Fruit fly (Drosophila melanogaster) whole organism, prepupa: ENCODE measurements around the gene Pten.

ENCODE experiments used
- Blimp-1 ChIP-seq: fragments of 200-800 bp; sonication (Bioruptor generic); optimal IDR thresholded peaks from 3 replicates; lab custom pipeline; 2017; ENCODE audit warnings: missing biosample characterization, missing genetic modification characterization, mild to moderate bottlenecking, moderate library complexity, missing genetic modification reagents
- CG10631 ChIP-seq: fragments of 200-800 bp; sonication (Bioruptor generic); optimal IDR thresholded peaks from 2 replicates; lab custom pipeline; 2016; ENCODE audit warnings: missing biosample characterization, missing genetic modification characterization
- CG10669 ChIP-seq: fragments of 200-800 bp; sonication (Bioruptor generic); optimal IDR thresholded peaks from 3 replicates; lab custom pipeline; 2018; ENCODE audit warnings: missing biosample characterization, mild to moderate bottlenecking, missing genetic modification characterization, moderate library complexity
- CG11294 ChIP-seq: fragments of 200-800 bp; sonication (Bioruptor generic); IDR thresholded peaks from 2 replicates; pipeline ENCODE4 v1.3.6; 2022; ENCODE audit warnings: missing biosample characterization, missing genetic modification characterization
- CG11762 ChIP-seq: fragments of 200-800 bp; sonication (Bioruptor generic); optimal IDR thresholded peaks from 3 replicates; lab custom pipeline; 2016; ENCODE audit warnings: missing biosample characterization, missing genetic modification characterization; ENCODE audit not compliant: insufficient read depth
- CG11902 ChIP-seq: fragments of 200-800 bp; sonication (Bioruptor generic); optimal IDR thresholded peaks from 3 replicates; lab custom pipeline; 2016; ENCODE audit warnings: missing biosample characterization, missing genetic modification characterization
- CG15336 ChIP-seq: fragments of 200-800 bp; sonication (Bioruptor generic); IDR thresholded peaks from 2 replicates; pipeline ENCODE4 v1.3.6; 2022; ENCODE audit warnings: missing biosample characterization, missing genetic modification characterization
- CG1621 ChIP-seq: fragments of 200-800 bp; sonication (Bioruptor generic); optimal IDR thresholded peaks from 3 replicates; lab custom pipeline; 2018; ENCODE audit warnings: missing biosample characterization, mild to moderate bottlenecking, missing genetic modification characterization
- CG16779 ChIP-seq: fragments of 200-800 bp; sonication (Bioruptor generic); optimal IDR thresholded peaks from 3 replicates; lab custom pipeline; 2017; ENCODE audit warnings: missing biosample characterization, mild to moderate bottlenecking, missing genetic modification characterization
- CG3032 ChIP-seq: fragments of 200-800 bp; optimal IDR thresholded peaks from 2 replicates; lab custom pipeline; 2019; ENCODE audit warnings: missing biosample characterization, mild to moderate bottlenecking, missing genetic modification characterization, moderate library complexity
- CG31627 ChIP-seq: fragments of 200-800 bp; sonication (Bioruptor generic); optimal IDR thresholded peaks from 3 replicates; lab custom pipeline; 2016; ENCODE audit warnings: missing biosample characterization, missing genetic modification characterization
- CG32006 ChIP-seq: fragments of 200-800 bp; sonication (Bioruptor generic); optimal IDR thresholded peaks from 3 replicates; lab custom pipeline; 2017; ENCODE audit warnings: missing biosample characterization, mild to moderate bottlenecking, missing genetic modification characterization
- CG34406 ChIP-seq: fragments of 200-800 bp; sonication (Bioruptor generic); optimal IDR thresholded peaks from 3 replicates; lab custom pipeline; 2016; ENCODE audit warnings: missing biosample characterization, missing genetic modification characterization
- CG3919 ChIP-seq: fragments of 200-800 bp; sonication (Bioruptor generic); optimal IDR thresholded peaks from 3 replicates; lab custom pipeline; 2016; ENCODE audit warnings: missing biosample characterization, missing genetic modification characterization
- CG4318 ChIP-seq: fragments of 200-800 bp; sonication (Bioruptor generic); optimal IDR thresholded peaks from 3 replicates; lab custom pipeline; 2017; ENCODE audit warnings: missing biosample characterization, mild to moderate bottlenecking, missing genetic modification characterization
- CG6276 ChIP-seq: fragments of 200-800 bp; sonication (Bioruptor generic); optimal IDR thresholded peaks from 2 replicates; lab custom pipeline; 2017; ENCODE audit warnings: missing biosample characterization, mild to moderate bottlenecking, missing genetic modification characterization
- CG6792 ChIP-seq: fragments of 200-800 bp; sonication (Bioruptor generic); optimal IDR thresholded peaks from 3 replicates; lab custom pipeline; 2016; ENCODE audit warnings: missing biosample characterization, missing genetic modification characterization
- CG6854 ChIP-seq: fragments of 200-800 bp; sonication (Bioruptor generic); optimal IDR thresholded peaks from 2 replicates; lab custom pipeline; 2017; ENCODE audit warnings: missing biosample characterization, mild to moderate bottlenecking, missing genetic modification characterization
- CG7368 ChIP-seq: fragments of 200-800 bp; sonication (Bioruptor generic); optimal IDR thresholded peaks from 3 replicates; lab custom pipeline; 2016; ENCODE audit warnings: missing biosample characterization, missing genetic modification characterization
- CG8119 ChIP-seq: fragments of 200-800 bp; sonication (Bioruptor generic); IDR thresholded peaks from 3 replicates; pipeline ENCODE4 v1.3.6; 2022; ENCODE audit warnings: missing biosample characterization, missing genetic modification characterization
- CG8319 ChIP-seq: fragments of 200-800 bp; sonication (Bioruptor generic); optimal IDR thresholded peaks from 3 replicates; lab custom pipeline; 2016; ENCODE audit warnings: missing biosample characterization, missing genetic modification characterization
- CG8632 ChIP-seq: fragments of 200-800 bp; sonication (Bioruptor generic); optimal IDR thresholded peaks from 3 replicates; lab custom pipeline; 2016; ENCODE audit warnings: missing biosample characterization, missing genetic modification characterization
- CG9139 ChIP-seq: fragments of 200-800 bp; sonication (Bioruptor generic); optimal IDR thresholded peaks from 3 replicates; lab custom pipeline; 2017; ENCODE audit warnings: missing biosample characterization, mild to moderate bottlenecking, missing genetic modification characterization
- Eip75B ChIP-seq: fragments of 200-800 bp; sonication (Bioruptor generic); optimal IDR thresholded peaks from 3 replicates; lab custom pipeline; 2016; ENCODE audit warnings: missing biosample characterization, missing genetic modification characterization
- Eip78C ChIP-seq: fragments of 200-800 bp; sonication (Bioruptor generic); peaks from one replicate; lab custom pipeline; 2016; ENCODE audit warnings: missing biosample characterization, missing genetic modification characterization
- Eip93F ChIP-seq: fragments of 200-800 bp; sonication (Bioruptor generic); optimal IDR thresholded peaks from 2 replicates; lab custom pipeline; 2016; ENCODE audit warnings: missing biosample characterization, mild to moderate bottlenecking, missing genetic modification characterization
- Ets21C ChIP-seq: fragments of 200-800 bp; sonication (Bioruptor generic); optimal IDR thresholded peaks from 3 replicates; lab custom pipeline; 2016; ENCODE audit warnings: missing biosample characterization, missing genetic modification characterization
- Ets96B ChIP-seq: fragments of 200-800 bp; optimal IDR thresholded peaks from 2 replicates; lab custom pipeline; 2019; ENCODE audit warnings: missing biosample characterization, mild to moderate bottlenecking, missing genetic modification characterization, moderate library complexity
- Hr39 ChIP-seq: fragments of 200-800 bp; sonication (Bioruptor generic); optimal IDR thresholded peaks from 2 replicates; lab custom pipeline; 2016; ENCODE audit warnings: missing biosample characterization, missing genetic modification characterization
- Lpt ChIP-seq: fragments of 200-800 bp; sonication (Bioruptor generic); optimal IDR thresholded peaks from 3 replicates; lab custom pipeline; 2016; ENCODE audit warnings: missing biosample characterization, missing genetic modification characterization
- OdsH ChIP-seq: fragments of 200-800 bp; sonication (Bioruptor generic); optimal IDR thresholded peaks from 3 replicates; lab custom pipeline; 2016; ENCODE audit warnings: missing biosample characterization, missing genetic modification characterization
- Smox ChIP-seq: fragments of 200-800 bp; sonication (Bioruptor generic); optimal IDR thresholded peaks from 3 replicates; lab custom pipeline; 2016; ENCODE audit warnings: missing biosample characterization, missing genetic modification characterization
- Sox102F ChIP-seq: fragments of 200-800 bp; sonication (Bioruptor generic); optimal IDR thresholded peaks from 2 replicates; lab custom pipeline; 2016; ENCODE audit warnings: missing biosample characterization, mild to moderate bottlenecking, missing genetic modification characterization
- Sox14 ChIP-seq: fragments of 200-800 bp; sonication (Bioruptor generic); optimal IDR thresholded peaks from 3 replicates; lab custom pipeline; 2016; ENCODE audit warnings: missing biosample characterization, missing genetic modification characterization
- Sox15 ChIP-seq: fragments of 200-800 bp; sonication (Bioruptor generic); optimal IDR thresholded peaks from 3 replicates; lab custom pipeline; 2016; ENCODE audit warnings: missing biosample characterization, missing genetic modification characterization
- achi ChIP-seq: fragments of 200-800 bp; sonication (Bioruptor generic); optimal IDR thresholded peaks from 3 replicates; lab custom pipeline; 2016; ENCODE audit warnings: missing biosample characterization, missing genetic modification characterization
- acj6 ChIP-seq: fragments of 200-800 bp; sonication (Bioruptor generic); optimal IDR thresholded peaks from 3 replicates; lab custom pipeline; 2016; ENCODE audit warnings: missing biosample characterization, missing genetic modification characterization
- cyc ChIP-seq: fragments of 200-800 bp; sonication (Bioruptor generic); optimal IDR thresholded peaks from 3 replicates; lab custom pipeline; 2016; ENCODE audit warnings: missing biosample characterization, missing genetic modification characterization
- dac ChIP-seq: fragments of 200-800 bp; sonication (Bioruptor generic); optimal IDR thresholded peaks from 2 replicates; lab custom pipeline; 2017; ENCODE audit warnings: missing biosample characterization, mild to moderate bottlenecking, missing genetic modification characterization
- dsx ChIP-seq: fragments of 200-800 bp; optimal IDR thresholded peaks from 3 replicates; lab custom pipeline; 2019; ENCODE audit warnings: missing biosample characterization, mild to moderate bottlenecking, missing genetic modification characterization, moderate library complexity; ENCODE audit not compliant: poor library complexity, severe bottlenecking
- eg ChIP-seq: fragments of 200-800 bp; sonication (Bioruptor generic); IDR thresholded peaks from 3 replicates; pipeline ENCODE4 v1.3.6; 2022; ENCODE audit warnings: missing biosample characterization, missing genetic modification characterization
- fd59A ChIP-seq: fragments of 200-800 bp; sonication (Bioruptor generic); optimal IDR thresholded peaks from 2 replicates; lab custom pipeline; 2017; ENCODE audit warnings: missing biosample characterization, mild to moderate bottlenecking, missing genetic modification characterization, missing genetic modification reagents
- fd85E ChIP-seq: fragments of 200-800 bp; sonication (Bioruptor generic); optimal IDR thresholded peaks from 3 replicates; lab custom pipeline; 2016; ENCODE audit warnings: missing biosample characterization, missing genetic modification characterization
- fkh ChIP-seq: fragments of 200-800 bp; sonication (Bioruptor generic); optimal IDR thresholded peaks from 3 replicates; lab custom pipeline; 2017; ENCODE audit warnings: missing biosample characterization, mild to moderate bottlenecking, missing genetic modification characterization, moderate library complexity
- lz ChIP-seq: fragments of 200-800 bp; sonication (Bioruptor generic); optimal IDR thresholded peaks from 3 replicates; lab custom pipeline; 2016; ENCODE audit warnings: missing biosample characterization, missing genetic modification characterization
- net ChIP-seq: fragments of 200-800 bp; sonication (Bioruptor generic); optimal IDR thresholded peaks from 3 replicates; lab custom pipeline; 2016; ENCODE audit warnings: missing biosample characterization, missing genetic modification characterization
- pdm3 ChIP-seq: fragments of 200-800 bp; sonication (Bioruptor generic); optimal IDR thresholded peaks from 3 replicates; lab custom pipeline; 2016; ENCODE audit warnings: missing biosample characterization, missing genetic modification characterization
- salr ChIP-seq, 2 experiments: fragments of 200-800 bp; sonication (Bioruptor generic); optimal IDR thresholded peaks; 3 replicates each; lab custom pipeline; 2016 to 2018; ENCODE audit warnings: missing biosample characterization in 2 of 2, missing genetic modification characterization in 2 of 2, mild to moderate bottlenecking in 1 of 2
- spab ChIP-seq: fragments of 200-800 bp; sonication (Bioruptor generic); optimal IDR thresholded peaks from 2 replicates; lab custom pipeline; 2017; ENCODE audit warnings: missing biosample characterization, mild to moderate bottlenecking, missing genetic modification characterization, missing genetic modification reagents
- ss ChIP-seq, 2 experiments: fragments of 200-800 bp; sonication (Bioruptor generic); optimal IDR thresholded peaks; 2 replicates in 1 of 2; 3 replicates in 1 of 2; lab custom pipeline; 2017 to 2018; ENCODE audit warnings: mild to moderate bottlenecking in 2 of 2, missing biosample characterization in 2 of 2, missing genetic modification characterization in 2 of 2, moderate library complexity in 1 of 2
- topi ChIP-seq: fragments of 200-800 bp; sonication (Bioruptor generic); optimal IDR thresholded peaks from 3 replicates; lab custom pipeline; 2016; ENCODE audit warnings: missing biosample characterization, missing genetic modification characterization
- vri ChIP-seq: fragments of 200-800 bp; sonication (Bioruptor generic); optimal IDR thresholded peaks from 3 replicates; lab custom pipeline; 2016; ENCODE audit warnings: missing biosample characterization, mild to moderate bottlenecking, missing genetic modification characterization

The Pten gene

dm6 chr2L:10231092-10231494 is 29.8 kb downstream of the Pten start:
- TF ChIP-seq CG34406 (GFP tag; lab: Kevin White, UChicago), result peak; percentile 36
- peak; percentile 42 for TF ChIP-seq achi (GFP tag; lab: Kevin White, UChicago)
- TF ChIP-seq topi, result peak; percentile 61
- TF ChIP-seq vri (GFP tag; lab: Kevin White, UChicago), result peak; percentile 4
- TF ChIP-seq dac (GFP tag; lab: Kevin White, UChicago), result peak; percentile 24
- peak; percentile 61 for TF ChIP-seq Sox14
- TF ChIP-seq Eip78C (GFP tag; lab: Kevin White, UChicago), result peak; percentile 84
- no peak for TF ChIP-seq Blimp-1 (GFP tag; lab: Kevin White, UChicago)
- TF ChIP-seq CG10631 (GFP tag; lab: Kevin White, UChicago), result peak; percentile 52
- peak; percentile 38 for TF ChIP-seq CG3032
- TF ChIP-seq CG8632 (GFP tag; lab: Kevin White, UChicago), result peak; percentile 29
- no peak for TF ChIP-seq CG6276
- TF ChIP-seq eg (GFP tag; lab: Robert Waterston, UW), result no peak
- no peak for TF ChIP-seq pdm3 (GFP tag; lab: Kevin White, UChicago)
- TF ChIP-seq acj6 (GFP tag; lab: Kevin White, UChicago), result peak; percentile 43
- TF ChIP-seq Ets21C (GFP tag; lab: Kevin White, UChicago), result no peak
- peak; percentile 51; the same call in 2 of the 3 replicates for TF ChIP-seq CG8119 (GFP tag; lab: Robert Waterston, UW)
- no peak for TF ChIP-seq CG4318 (GFP tag; lab: Kevin White, UChicago)
- no peak for TF ChIP-seq net (GFP tag; lab: Kevin White, UChicago)
- peak; percentile 4 for TF ChIP-seq CG8319
- TF ChIP-seq CG1621, result no peak
- TF ChIP-seq ss (GFP tag; optimal IDR thresholded peaks at IDR 0.05; lab: Kevin White, UChicago), result peak in 1 of 2 experiments; percentile 27
- TF ChIP-seq dsx (GFP tag; lab: Kevin White, UChicago), result peak; percentile 17
- TF ChIP-seq lz (GFP tag; lab: Kevin White, UChicago), result no peak
- TF ChIP-seq Sox15 (GFP tag; lab: Kevin White, UChicago), result peak; percentile 2
- TF ChIP-seq cyc (GFP tag; lab: Kevin White, UChicago), result peak; percentile 0
- TF ChIP-seq CG16779 (tag; lab: Kevin White, UChicago), result no peak
- no peak for TF ChIP-seq fd59A
- peak; percentile 45 for TF ChIP-seq Sox102F
- TF ChIP-seq CG6792 (GFP tag; lab: Kevin White, UChicago), result peak; percentile 32
- TF ChIP-seq fd85E (GFP tag; lab: Kevin White, UChicago), result no peak
- TF ChIP-seq Hr39, result no peak
- peak; percentile 49; the same call in 1 of the 2 replicates for TF ChIP-seq CG15336
- TF ChIP-seq CG7368 (GFP tag; lab: Kevin White, UChicago), result no peak
- no peak for TF ChIP-seq CG11902
- no peak for TF ChIP-seq CG9139 (GFP tag; lab: Kevin White, UChicago)
- TF ChIP-seq Lpt (GFP tag; lab: Kevin White, UChicago), result peak; percentile 31
- no peak for TF ChIP-seq Eip93F (GFP tag; lab: Kevin White, UChicago)
- no peak for TF ChIP-seq salr (GFP tag; optimal IDR thresholded peaks at IDR 0.05; lab: Kevin White, UChicago)
- TF ChIP-seq CG31627 (GFP tag; lab: Kevin White, UChicago), result peak; percentile 32
- peak; percentile 57 for TF ChIP-seq OdsH (GFP tag; lab: Kevin White, UChicago)
- peak; percentile 58 for TF ChIP-seq Eip75B (GFP tag; lab: Kevin White, UChicago)
- TF ChIP-seq CG10669 (GFP tag; lab: Kevin White, UChicago), result peak; percentile 51
- TF ChIP-seq spab (GFP tag; lab: Kevin White, UChicago), result no peak
- TF ChIP-seq CG32006, result no peak
- no peak for TF ChIP-seq Smox
- no peak for TF ChIP-seq CG11294
- no peak for TF ChIP-seq CG11762 (GFP tag; lab: Kevin White, UChicago)
- TF ChIP-seq CG3919 (GFP tag; lab: Kevin White, UChicago), result no peak
- TF ChIP-seq CG6854 (GFP tag; lab: Kevin White, UChicago), result no peak
- peak; percentile 5 for TF ChIP-seq fkh (GFP tag; lab: Kevin White, UChicago)
- TF ChIP-seq Ets96B (tag; lab: Kevin White, UChicago), result peak; percentile 11
